Fruit fly (Drosophila melanogaster) whole organism, embryonic: ENCODE measurements around the gene Eh.

ENCODE experiments used
- BEAF-32 ChIP-seq: fragments of 200-800 bp; sonication (Bioruptor generic); optimal IDR thresholded peaks from 3 replicates; lab custom pipeline; 2017; ENCODE audit warnings: missing biosample characterization, missing genetic modification characterization, mild to moderate bottlenecking, moderate library complexity, missing genetic modification reagents
- C15 ChIP-seq: fragments of 200-800 bp; sonication (Bioruptor generic); IDR thresholded peaks from 3 replicates; pipeline ENCODE4 v1.3.6; 2022; ENCODE audit warnings: missing biosample characterization, missing genetic modification characterization
- CG10366 ChIP-seq: fragments of 200-800 bp; sonication (Bioruptor generic); IDR thresholded peaks from 2 replicates; pipeline ENCODE4 v1.3.6; 2022; ENCODE audit warnings: missing biosample characterization, missing genetic modification characterization
- CG10431 ChIP-seq: fragments of 200-800 bp; sonication (Bioruptor generic); optimal IDR thresholded peaks from 3 replicates; lab custom pipeline; 2018; ENCODE audit warnings: missing biosample characterization, mild to moderate bottlenecking, missing genetic modification characterization
- CG11696 ChIP-seq: fragments of 200-800 bp; sonication (Bioruptor generic); IDR thresholded peaks from 2 replicates; pipeline ENCODE4 v1.3.6; 2022; ENCODE audit warnings: missing biosample characterization, missing genetic modification characterization
- CG1233 ChIP-seq: fragments of 200-800 bp; sonication (Bioruptor generic); optimal IDR thresholded peaks from 4 replicates; lab custom pipeline; 2018; ENCODE audit warnings: missing biosample characterization, mild to moderate bottlenecking, missing genetic modification characterization
- CG12769 ChIP-seq: fragments of 200-800 bp; sonication (Bioruptor generic); optimal IDR thresholded peaks from 2 replicates; lab custom pipeline; 2019; ENCODE audit warnings: missing biosample characterization, mild to moderate bottlenecking, missing genetic modification characterization, moderate library complexity
- CG14014 ChIP-seq: fragments of 200-800 bp; sonication (Bioruptor generic); IDR thresholded peaks from 2 replicates; pipeline ENCODE4 v1.3.6; 2022; ENCODE audit warnings: missing biosample characterization, missing genetic modification characterization
- CG15011 ChIP-seq: fragments of 200-800 bp; sonication (Bioruptor generic); optimal IDR thresholded peaks from 3 replicates; lab custom pipeline; 2018; ENCODE audit warnings: missing biosample characterization, mild to moderate bottlenecking, missing genetic modification characterization
- CG15514 ChIP-seq: fragments of 200-800 bp; sonication (Bioruptor generic); optimal IDR thresholded peaks from 3 replicates; lab custom pipeline; 2017; ENCODE audit warnings: missing biosample characterization, missing genetic modification characterization, mild to moderate bottlenecking, moderate library complexity, missing genetic modification reagents
- CG1647 ChIP-seq: fragments of 200-800 bp; sonication (Bioruptor generic); optimal IDR thresholded peaks from 3 replicates; lab custom pipeline; 2016; ENCODE audit warnings: missing biosample characterization, missing genetic modification characterization
- CG17328 ChIP-seq: fragments of 200-800 bp; sonication (Bioruptor generic); IDR thresholded peaks from 2 replicates; pipeline ENCODE4 v1.3.6; 2022; ENCODE audit warnings: missing biosample characterization, missing genetic modification characterization
- CG17359 ChIP-seq: fragments of 200-800 bp; sonication (Bioruptor generic); optimal IDR thresholded peaks from 3 replicates; lab custom pipeline; 2018; ENCODE audit warnings: missing biosample characterization, mild to moderate bottlenecking, missing genetic modification characterization, moderate library complexity
- CG17802 ChIP-seq: fragments of 200-800 bp; sonication (Bioruptor generic); optimal IDR thresholded peaks from 2 replicates; lab custom pipeline; 2018; ENCODE audit warnings: missing biosample characterization, mild to moderate bottlenecking, missing genetic modification characterization, moderate library complexity
- CG17912 ChIP-seq: fragments of 200-800 bp; sonication (Bioruptor generic); optimal IDR thresholded peaks from 2 replicates; lab custom pipeline; 2018; ENCODE audit warnings: missing biosample characterization, mild to moderate bottlenecking, missing genetic modification characterization
- CG2116 ChIP-seq: fragments of 200-800 bp; sonication (Bioruptor generic); optimal IDR thresholded peaks from 3 replicates; lab custom pipeline; 2018; ENCODE audit warnings: missing biosample characterization, mild to moderate bottlenecking, missing genetic modification characterization
- CG2712 ChIP-seq: fragments of 200-800 bp; optimal IDR thresholded peaks from 3 replicates; lab custom pipeline; 2019; ENCODE audit warnings: missing biosample characterization, mild to moderate bottlenecking, missing genetic modification characterization, moderate library complexity
- CG2889 ChIP-seq: fragments of 200-800 bp; sonication (Bioruptor generic); IDR thresholded peaks from 3 replicates; pipeline ENCODE4 v1.3.6; 2022; ENCODE audit warnings: missing biosample characterization, missing genetic modification characterization
- CG30431 ChIP-seq: fragments of 200-800 bp; sonication (Bioruptor generic); optimal IDR thresholded peaks from 2 replicates; lab custom pipeline; 2017; ENCODE audit warnings: missing biosample characterization, missing genetic modification characterization
- CG32532 ChIP-seq: fragments of 200-800 bp; sonication (Bioruptor generic); IDR thresholded peaks from 2 replicates; pipeline ENCODE4 v1.3.6; 2022; ENCODE audit warnings: missing biosample characterization, missing genetic modification characterization
- CG4707 ChIP-seq: fragments of 200-800 bp; sonication (Bioruptor generic); optimal IDR thresholded peaks from 2 replicates; lab custom pipeline; 2018; ENCODE audit warnings: missing biosample characterization, mild to moderate bottlenecking, missing genetic modification characterization, moderate library complexity
- CG6765 ChIP-seq: fragments of 200-800 bp; sonication (Bioruptor generic); optimal IDR thresholded peaks from 3 replicates; lab custom pipeline; 2017; ENCODE audit warnings: missing biosample characterization, mild to moderate bottlenecking, missing genetic modification characterization
- CG7372 ChIP-seq: fragments of 200-800 bp; sonication (Bioruptor generic); IDR thresholded peaks from 2 replicates; pipeline ENCODE4 v1.3.6; 2022; ENCODE audit warnings: missing biosample characterization, missing genetic modification characterization
- CkIIα-i1 ChIP-seq: fragments of 200-800 bp; sonication (Bioruptor generic); IDR thresholded peaks from 2 replicates; pipeline ENCODE4 v1.3.6; 2022; ENCODE audit warnings: missing biosample characterization, missing genetic modification characterization
- CoRest ChIP-seq: fragments of 200-800 bp; sonication (Bioruptor generic); optimal IDR thresholded peaks from 3 replicates; lab custom pipeline; 2018; ENCODE audit warnings: missing biosample characterization, mild to moderate bottlenecking, missing genetic modification characterization, moderate library complexity
- Dad ChIP-seq: fragments of 200-800 bp; sonication (Bioruptor generic); optimal IDR thresholded peaks from 3 replicates; lab custom pipeline; 2016; ENCODE audit warnings: missing biosample characterization, missing genetic modification characterization
- Dref ChIP-seq: fragments of 200-800 bp; sonication (Bioruptor generic); IDR thresholded peaks from 2 replicates; pipeline ENCODE4 v1.3.6; 2022; ENCODE audit warnings: missing biosample characterization, missing genetic modification characterization
- Elba2 ChIP-seq: fragments of 200-800 bp; sonication (Bioruptor generic); optimal IDR thresholded peaks from 3 replicates; lab custom pipeline; 2016; ENCODE audit warnings: missing biosample characterization, missing genetic modification characterization
- Gug ChIP-seq: fragments of 200-800 bp; sonication (Bioruptor generic); IDR thresholded peaks from 4 replicates; pipeline ENCODE4 v1.3.6; 2022; ENCODE audit warnings: missing biosample characterization, missing genetic modification characterization
- Hand ChIP-seq: fragments of 200-800 bp; sonication (Bioruptor generic); optimal IDR thresholded peaks from 2 replicates; lab custom pipeline; 2017; ENCODE audit warnings: mild to moderate bottlenecking, missing biosample characterization, missing genetic modification reagents, missing genetic modification characterization
- Hey ChIP-seq: fragments of 200-800 bp; sonication (Bioruptor generic); optimal IDR thresholded peaks from 3 replicates; lab custom pipeline; 2018; ENCODE audit warnings: missing biosample characterization, mild to moderate bottlenecking, missing genetic modification characterization
- Hsf ChIP-seq: fragments of 200-800 bp; sonication (Bioruptor generic); optimal IDR thresholded peaks from 3 replicates; lab custom pipeline; 2016; ENCODE audit warnings: missing biosample characterization, missing genetic modification characterization
- MBD-R2 ChIP-seq: fragments of 200-800 bp; sonication (Bioruptor generic); IDR thresholded peaks from 2 replicates; pipeline ENCODE4 v1.3.6; 2022; ENCODE audit warnings: missing biosample characterization, missing genetic modification characterization
- Max ChIP-seq: fragments of 200-800 bp; sonication (Bioruptor generic); optimal IDR thresholded peaks from 2 replicates; lab custom pipeline; 2016; ENCODE audit warnings: missing biosample characterization, mild to moderate bottlenecking, missing genetic modification characterization
- Mes4 ChIP-seq: fragments of 200-800 bp; sonication (Bioruptor generic); optimal IDR thresholded peaks from 2 replicates; lab custom pipeline; 2016; ENCODE audit warnings: missing biosample characterization, missing genetic modification characterization
- NC2α ChIP-seq: fragments of 200-800 bp; sonication (Bioruptor generic); optimal IDR thresholded peaks from 2 replicates; lab custom pipeline; 2016; ENCODE audit warnings: missing biosample characterization, missing genetic modification characterization
- Oaz ChIP-seq: fragments of 200-800 bp; sonication (Bioruptor generic); IDR thresholded peaks from 2 replicates; pipeline ENCODE4 v1.3.6; 2022; ENCODE audit warnings: missing biosample characterization, missing genetic modification characterization
- PHDP ChIP-seq: fragments of 200-800 bp; sonication (Bioruptor generic); optimal IDR thresholded peaks from 3 replicates; lab custom pipeline; 2018; ENCODE audit warnings: missing biosample characterization, mild to moderate bottlenecking, missing genetic modification characterization, moderate library complexity
- ab ChIP-seq: fragments of 200-800 bp; sonication (Bioruptor generic); optimal IDR thresholded peaks from 2 replicates; lab custom pipeline; 2016; ENCODE audit warnings: missing biosample characterization, missing genetic modification characterization
- abd-A ChIP-seq: fragments of 200-800 bp; sonication (Bioruptor generic); optimal IDR thresholded peaks from 3 replicates; lab custom pipeline; 2019; ENCODE audit warnings: missing biosample characterization, mild to moderate bottlenecking, missing genetic modification characterization, moderate library complexity
- bigmax ChIP-seq: fragments of 200-800 bp; sonication (Bioruptor generic); optimal IDR thresholded peaks from 2 replicates; lab custom pipeline; 2018; ENCODE audit warnings: missing biosample characterization, mild to moderate bottlenecking, missing genetic modification characterization
- br ChIP-seq: fragments of >200 bp; optimal IDR thresholded peaks from 2 replicates; lab custom pipeline; 2017
- chm ChIP-seq: fragments of 200-800 bp; sonication (Bioruptor generic); IDR thresholded peaks from 2 replicates; pipeline ENCODE4 v1.3.6; 2022; ENCODE audit warnings: missing biosample characterization, missing genetic modification characterization
- croc ChIP-seq: fragments of 200-800 bp; sonication (Bioruptor generic); conservative IDR thresholded peaks from 3 replicates; pipeline ENCODE4 v1.3.6; 2022; ENCODE audit warnings: missing biosample characterization, missing genetic modification characterization
- dan ChIP-seq: fragments of 200-800 bp; sonication (Bioruptor generic); IDR thresholded peaks from 2 replicates; pipeline ENCODE4 v1.3.6; 2022; ENCODE audit warnings: missing biosample characterization, missing genetic modification characterization
- gsb-n ChIP-seq: fragments of 200-800 bp; sonication (Bioruptor generic); optimal IDR thresholded peaks from 3 replicates; lab custom pipeline; 2018; ENCODE audit warnings: missing biosample characterization, mild to moderate bottlenecking, missing genetic modification characterization
- hkb ChIP-seq, 2 experiments: fragments of 200-800 bp in 1 of 2; fragments of >200 bp in 1 of 2; sonication (Bioruptor generic) in 1 of 2; IDR thresholded peaks in 1 of 2; optimal IDR thresholded peaks in 1 of 2; 2 replicates each; pipeline versions ENCODE4 v1.3.6 to Lab custom; 2017 to 2022; ENCODE audit warnings: missing biosample characterization in 1 of 2, missing genetic modification characterization in 1 of 2
- lab ChIP-seq: fragments of 200-800 bp; sonication (Bioruptor generic); optimal IDR thresholded peaks from 3 replicates; lab custom pipeline; 2017; ENCODE audit warnings: missing biosample characterization, missing genetic modification characterization, mild to moderate bottlenecking, moderate library complexity, missing genetic modification reagents
- prd ChIP-seq, 3 experiments: fragments of >200 bp in 2 of 3; fragments of 200-800 bp in 1 of 3; sonication (Bioruptor generic) in 1 of 3; optimal IDR thresholded peaks in 2 of 3; IDR thresholded peaks in 1 of 3; 2 replicates in 2 of 3; 3 replicates in 1 of 3; pipeline versions ENCODE4 v1.3.6 to Lab custom; 2017 to 2022; ENCODE audit warnings: missing biosample characterization in 1 of 3, missing genetic modification characterization in 1 of 3
- pum ChIP-seq: fragments of 200-800 bp; sonication (Bioruptor generic); optimal IDR thresholded peaks from 2 replicates; lab custom pipeline; 2016; ENCODE audit warnings: missing biosample characterization, missing genetic modification characterization
- sens-2 ChIP-seq: fragments of 200-800 bp; sonication (Bioruptor generic); IDR thresholded peaks from 2 replicates; pipeline ENCODE4 v1.3.6; 2022; ENCODE audit warnings: missing biosample characterization, missing genetic modification characterization

Gene Eh

dm6 chr3R:17400675-17401118 is 48.0 kb downstream of the Eh start (continued):
- peak; percentile 22 for TF ChIP-seq CG15011 (GFP tag; lab: Kevin White, UChicago)
- TF ChIP-seq CG15514 (GFP tag; lab: Kevin White, UChicago), result peak; percentile 35
- TF ChIP-seq ab (GFP tag; lab: Kevin White, UChicago), result no peak
- peak; percentile 43 for TF ChIP-seq CG2712 (tag; lab: Kevin White, UChicago)
- no peak for TF ChIP-seq CG10366 (GFP tag; lab: Robert Waterston, UW)
- TF ChIP-seq Gug (GFP tag; lab: Robert Waterston, UW), result no peak
- no peak for TF ChIP-seq bigmax
- no peak for TF ChIP-seq chm (GFP tag; lab: Robert Waterston, UW)
- TF ChIP-seq CG11696 (GFP tag; lab: Robert Waterston, UW), result no peak
- TF ChIP-seq Hand, result no peak
- TF ChIP-seq MBD-R2, result no peak
- TF ChIP-seq CG12769 (tag; lab: Kevin White, UChicago), result no peak
- no peak; the same call in 1 of the 2 replicates for TF ChIP-seq CG7372 (GFP tag; lab: Robert Waterston, UW)
- no peak for TF ChIP-seq CG2116 (GFP tag; lab: Kevin White, UChicago)
- no peak for TF ChIP-seq Dref (GFP tag; lab: Robert Waterston, UW)
- TF ChIP-seq Mes4 (GFP tag; lab: Kevin White, UChicago), result no peak
- TF ChIP-seq CG2889, result no peak
- TF ChIP-seq Dad (GFP tag; lab: Kevin White, UChicago), result peak; percentile 1
- TF ChIP-seq CG10431 (GFP tag; lab: Kevin White, UChicago), result no peak
- TF ChIP-seq dan (GFP tag; lab: Robert Waterston, UW), result no peak
- no peak for TF ChIP-seq abd-A (tag; lab: Kevin White, UChicago)
- no peak for TF ChIP-seq br (lab: Kevin White, UChicago)
- no peak for TF ChIP-seq gsb-n (tag; lab: Kevin White, UChicago)
- TF ChIP-seq CG32532 (GFP tag; lab: Robert Waterston, UW), result peak; percentile 38; the same call in 1 of the 2 replicates
- no peak for TF ChIP-seq CG6765 (GFP tag; lab: Kevin White, UChicago)
- no peak for TF ChIP-seq hkb (optimal IDR thresholded peaks at IDR 0.05; lab: Kevin White, UChicago)
- peak; percentile 80 for TF ChIP-seq hkb (GFP tag; IDR thresholded peaks at IDR 0.05; lab: Robert Waterston, UW)
- TF ChIP-seq CG1647, result no peak
- TF ChIP-seq CoRest (tag; lab: Kevin White, UChicago), result peak; percentile 3
- TF ChIP-seq C15 (GFP tag; lab: Robert Waterston, UW), result no peak
- no peak for TF ChIP-seq BEAF-32 (GFP tag; lab: Kevin White, UChicago)
- no peak for TF ChIP-seq prd (optimal IDR thresholded peaks at IDR 0.05; lab: Kevin White, UChicago)
- TF ChIP-seq prd (GFP tag; IDR thresholded peaks at IDR 0.05; lab: Robert Waterston, UW), result peak; percentile 18; the same call in 1 of the 3 replicates
- TF ChIP-seq CkIIα-i1, result no peak
- TF ChIP-seq CG4707 (GFP tag; lab: Kevin White, UChicago), result no peak
- TF ChIP-seq pum, result no peak
- TF ChIP-seq CG14014 (GFP tag; lab: Robert Waterston, UW), result no peak
- no peak for TF ChIP-seq CG17802 (tag; lab: Kevin White, UChicago)
- no peak for TF ChIP-seq PHDP (tag; lab: Kevin White, UChicago)
- TF ChIP-seq CG1233 (GFP tag; lab: Kevin White, UChicago), result peak; percentile 59
- TF ChIP-seq Oaz (GFP tag; lab: Robert Waterston, UW), result no peak
- no peak for TF ChIP-seq Hey (tag; lab: Kevin White, UChicago)
- no peak for TF ChIP-seq sens-2 (GFP tag; lab: Robert Waterston, UW)
- peak; percentile 61 for TF ChIP-seq CG17359 (tag; lab: Kevin White, UChicago)
- no peak for TF ChIP-seq CG17912
- TF ChIP-seq Max (GFP tag; lab: Kevin White, UChicago), result peak; percentile 17
- no peak for TF ChIP-seq CG30431 (GFP tag; lab: Kevin White, UChicago)
- no peak for TF ChIP-seq Elba2 (GFP tag; lab: Kevin White, UChicago)
- no peak for TF ChIP-seq CG17328 (GFP tag; lab: Robert Waterston, UW)
- no peak for TF ChIP-seq Hsf (GFP tag; lab: Kevin White, UChicago)
- TF ChIP-seq NC2α (GFP tag; lab: Kevin White, UChicago), result no peak
- TF ChIP-seq lab, result peak; percentile 60
- 0 out of 3 replicates have a peak, but pooled peaks have one; percentile 24 for TF ChIP-seq croc
